Fruit fly (Drosophila melanogaster) whole organism, embryonic: ENCODE data around the gene witty.

Experiments used
- CG10321 ChIP-seq: fragments of 200-800 bp; sonication (Bioruptor generic); IDR thresholded peaks from 2 replicates; pipeline ENCODE4 v1.3.6; 2022; ENCODE audit warnings: missing biosample characterization, missing genetic modification characterization
- CG10366 ChIP-seq: fragments of 200-800 bp; sonication (Bioruptor generic); IDR thresholded peaks from 2 replicates; pipeline ENCODE4 v1.3.6; 2022; ENCODE audit warnings: missing biosample characterization, missing genetic modification characterization
- CG14667 ChIP-seq: fragments of 200-800 bp; sonication (Bioruptor generic); IDR thresholded peaks from 2 replicates; pipeline ENCODE4 v1.3.6; 2022; ENCODE audit warnings: missing biosample characterization, missing genetic modification characterization
- CG16779 ChIP-seq: fragments of 200-800 bp; sonication (Bioruptor generic); IDR thresholded peaks from 2 replicates; pipeline ENCODE4 v1.3.6; 2022; ENCODE audit warnings: missing biosample characterization, missing genetic modification characterization
- CG18262 ChIP-seq: fragments of 200-800 bp; optimal IDR thresholded peaks from 3 replicates; lab custom pipeline; 2019; ENCODE audit warnings: missing biosample characterization, mild to moderate bottlenecking, missing genetic modification characterization, moderate library complexity
- CG2120 ChIP-seq: fragments of 200-800 bp; sonication (Bioruptor generic); optimal IDR thresholded peaks from 3 replicates; lab custom pipeline; 2016; ENCODE audit warnings: missing biosample characterization, missing genetic modification characterization
- CG31224 ChIP-seq: fragments of 200-800 bp; sonication (Bioruptor generic); IDR thresholded peaks from 2 replicates; pipeline ENCODE4 v1.3.6; 2022; ENCODE audit warnings: missing biosample characterization, missing genetic modification characterization
- CG31388 ChIP-seq: fragments of 200-800 bp; sonication (Bioruptor generic); optimal IDR thresholded peaks from 2 replicates; lab custom pipeline; 2016; ENCODE audit warnings: missing biosample characterization, missing genetic modification characterization
- CG3838 ChIP-seq: fragments of 200-800 bp; sonication (Bioruptor generic); optimal IDR thresholded peaks from 3 replicates; lab custom pipeline; 2016; ENCODE audit warnings: missing biosample characterization, missing genetic modification characterization
- CG4360 ChIP-seq: fragments of 200-800 bp; sonication (Bioruptor generic); IDR thresholded peaks from 2 replicates; pipeline ENCODE4 v1.3.6; 2022; ENCODE audit warnings: missing biosample characterization, missing genetic modification characterization
- CG7271 ChIP-seq: fragments of 200-800 bp; sonication (Bioruptor generic); optimal IDR thresholded peaks from 2 replicates; lab custom pipeline; 2018; ENCODE audit warnings: missing biosample characterization, mild to moderate bottlenecking, missing genetic modification characterization, moderate library complexity
- CG7839 ChIP-seq: fragments of 200-800 bp; sonication (Bioruptor generic); optimal IDR thresholded peaks from 3 replicates; lab custom pipeline; 2018; ENCODE audit warnings: missing biosample characterization, mild to moderate bottlenecking, missing genetic modification characterization, moderate library complexity
- CG8281 ChIP-seq: fragments of 200-800 bp; sonication (Bioruptor generic); optimal IDR thresholded peaks from 2 replicates; lab custom pipeline; 2018; ENCODE audit warnings: missing biosample characterization, mild to moderate bottlenecking, missing genetic modification characterization, moderate library complexity
- CG8478 ChIP-seq: fragments of >200 bp; optimal IDR thresholded peaks from 2 replicates; lab custom pipeline; 2018
- CG9215 ChIP-seq: fragments of 200-800 bp; sonication (Bioruptor generic); IDR thresholded peaks from 2 replicates; pipeline ENCODE4 v1.3.6; 2022; ENCODE audit warnings: missing biosample characterization, missing genetic modification characterization
- CG9609 ChIP-seq: fragments of 200-800 bp; sonication (Bioruptor generic); optimal IDR thresholded peaks from 3 replicates; lab custom pipeline; 2016; ENCODE audit warnings: missing biosample characterization, missing genetic modification characterization
- CG9932 ChIP-seq: fragments of 200-800 bp; sonication (Bioruptor generic); IDR thresholded peaks from 2 replicates; pipeline ENCODE4 v1.3.6; 2022; ENCODE audit warnings: missing biosample characterization, missing genetic modification characterization
- Dad ChIP-seq: fragments of 200-800 bp; sonication (Bioruptor generic); optimal IDR thresholded peaks from 3 replicates; lab custom pipeline; 2016; ENCODE audit warnings: missing biosample characterization, missing genetic modification characterization
- Dll ChIP-seq: fragments of 200-800 bp; sonication (Bioruptor generic); IDR thresholded peaks from 4 replicates; pipeline ENCODE4 v1.3.6; 2022; ENCODE audit warnings: missing biosample characterization, missing genetic modification characterization; ENCODE audit not compliant: partially characterized antibody
- Fer2 ChIP-seq: fragments of 200-800 bp; sonication (Bioruptor generic); optimal IDR thresholded peaks from 2 replicates; lab custom pipeline; 2018; ENCODE audit warnings: missing biosample characterization, mild to moderate bottlenecking, missing genetic modification characterization, moderate library complexity
- Lpt ChIP-seq: fragments of >200 bp; optimal IDR thresholded peaks from 2 replicates; lab custom pipeline; 2018; ENCODE audit warnings: missing biosample characterization, missing genetic modification characterization
- Myb ChIP-seq: fragments of 200-800 bp; sonication (Bioruptor generic); optimal IDR thresholded peaks from 2 replicates; lab custom pipeline; 2016; ENCODE audit warnings: missing biosample characterization, missing genetic modification characterization
- Nf-YB ChIP-seq: fragments of 200-800 bp; sonication (Bioruptor generic); optimal IDR thresholded peaks from 3 replicates; lab custom pipeline; 2019; ENCODE audit warnings: missing biosample characterization, mild to moderate bottlenecking, missing genetic modification characterization, moderate library complexity
- Rx ChIP-seq: fragments of 200-800 bp; sonication (Bioruptor generic); IDR thresholded peaks from 2 replicates; pipeline ENCODE4 v1.3.6; 2022; ENCODE audit warnings: missing biosample characterization, missing genetic modification characterization
- Scr ChIP-seq: fragments of 200-800 bp; sonication (Bioruptor generic); IDR thresholded peaks from 2 replicates; pipeline ENCODE4 v1.3.6; 2022; ENCODE audit warnings: missing biosample characterization, missing genetic modification characterization; ENCODE audit not compliant: partially characterized antibody
- Usf ChIP-seq: fragments of 200-800 bp; sonication (Bioruptor generic); optimal IDR thresholded peaks from 2 replicates; lab custom pipeline; 2017; ENCODE audit warnings: missing genotype, missing biosample characterization, missing genetic modification characterization
- Xbp1 ChIP-seq: fragments of 200-800 bp; sonication (Bioruptor generic); optimal IDR thresholded peaks from 3 replicates; lab custom pipeline; 2016; ENCODE audit warnings: missing biosample characterization, mild to moderate bottlenecking, missing genetic modification characterization
- ash1 ChIP-seq: fragments of 200-800 bp; sonication (Bioruptor generic); optimal IDR thresholded peaks from 2 replicates; lab custom pipeline; 2018; ENCODE audit warnings: missing biosample characterization, mild to moderate bottlenecking, missing genetic modification characterization
- btn ChIP-seq: fragments of 200-800 bp; sonication (Bioruptor generic); optimal IDR thresholded peaks from 2 replicates; lab custom pipeline; 2016; ENCODE audit warnings: missing biosample characterization, missing genetic modification characterization
- cg ChIP-seq: fragments of 200-800 bp; sonication (Bioruptor generic); optimal IDR thresholded peaks from 3 replicates; lab custom pipeline; 2019; ENCODE audit warnings: missing biosample characterization, mild to moderate bottlenecking, missing genetic modification characterization, moderate library complexity
- dm ChIP-seq: fragments of 200-800 bp; sonication (Bioruptor generic); optimal IDR thresholded peaks from 3 replicates; lab custom pipeline; 2016; ENCODE audit warnings: missing biosample characterization, missing genetic modification characterization
- dmrt99B ChIP-seq: fragments of 200-800 bp; sonication (Bioruptor generic); optimal IDR thresholded peaks from 2 replicates; lab custom pipeline; 2018; ENCODE audit warnings: missing biosample characterization, mild to moderate bottlenecking, missing genetic modification characterization, moderate library complexity
- dysf ChIP-seq: fragments of 200-800 bp; sonication (Bioruptor generic); IDR thresholded peaks from 3 replicates; pipeline ENCODE4 v1.3.6; 2022; ENCODE audit warnings: missing biosample characterization, missing genetic modification characterization
- eyg ChIP-seq: fragments of 200-800 bp; sonication (Bioruptor generic); optimal IDR thresholded peaks from 3 replicates; lab custom pipeline; 2016; ENCODE audit warnings: missing biosample characterization, missing genetic modification characterization
- gce ChIP-seq: fragments of 200-800 bp; sonication (Bioruptor generic); IDR thresholded peaks from 3 replicates; pipeline ENCODE4 v1.3.6; 2022; ENCODE audit warnings: missing biosample characterization, missing genetic modification characterization
- grau ChIP-seq: fragments of 200-800 bp; optimal IDR thresholded peaks from 3 replicates; lab custom pipeline; 2019; ENCODE audit warnings: missing biosample characterization, mild to moderate bottlenecking, missing genetic modification characterization, moderate library complexity
- gsb ChIP-seq: fragments of 200-800 bp; sonication (Bioruptor generic); IDR thresholded peaks from 2 replicates; pipeline ENCODE4 v1.3.6; 2022; ENCODE audit warnings: missing biosample characterization, missing genetic modification characterization
- her ChIP-seq: fragments of 200-800 bp; sonication (Bioruptor generic); optimal IDR thresholded peaks from 2 replicates; lab custom pipeline; 2016; ENCODE audit warnings: missing biosample characterization, missing genetic modification characterization
- kay ChIP-seq: fragments of 200-800 bp; sonication (Bioruptor generic); optimal IDR thresholded peaks from 2 replicates; lab custom pipeline; 2016; ENCODE audit warnings: missing biosample characterization, missing genetic modification characterization
- mld ChIP-seq: fragments of 200-800 bp; sonication (Bioruptor generic); IDR thresholded peaks from 3 replicates; pipeline ENCODE4 v1.3.6; 2022; ENCODE audit warnings: missing biosample characterization, missing genetic modification characterization; ENCODE audit not compliant: partially characterized antibody
- nmo ChIP-seq: fragments of 200-800 bp; sonication (Bioruptor generic); optimal IDR thresholded peaks from 2 replicates; lab custom pipeline; 2018; ENCODE audit warnings: missing biosample characterization, mild to moderate bottlenecking, missing genetic modification characterization, moderate library complexity
- row ChIP-seq: fragments of 200-800 bp; sonication (Bioruptor generic); IDR thresholded peaks from 3 replicates; pipeline ENCODE4 v1.3.6; 2022; ENCODE audit warnings: missing biosample characterization, missing genetic modification characterization
- shn ChIP-seq: fragments of 200-800 bp; sonication (Bioruptor generic); optimal IDR thresholded peaks from 3 replicates; lab custom pipeline; 2016; ENCODE audit warnings: missing biosample characterization, missing genetic modification characterization
- sob ChIP-seq: fragments of 200-800 bp; sonication (Bioruptor generic); IDR thresholded peaks from 2 replicates; pipeline ENCODE4 v1.3.6; 2022; ENCODE audit warnings: missing biosample characterization, missing genetic modification characterization
- sqz ChIP-seq: fragments of 200-800 bp; sonication (Bioruptor generic); optimal IDR thresholded peaks from 3 replicates; lab custom pipeline; 2018; ENCODE audit warnings: missing biosample characterization, mild to moderate bottlenecking, missing genetic modification characterization
- ssp ChIP-seq: fragments of 200-800 bp; sonication (Bioruptor generic); IDR thresholded peaks from 2 replicates; pipeline ENCODE4 v1.3.6; 2022; ENCODE audit warnings: missing biosample characterization, missing genetic modification characterization
- sug ChIP-seq: fragments of 200-800 bp; optimal IDR thresholded peaks from 2 replicates; lab custom pipeline; 2019; ENCODE audit warnings: missing biosample characterization, mild to moderate bottlenecking, missing genetic modification characterization, moderate library complexity
- ttk ChIP-seq: fragments of 200-800 bp; sonication (Bioruptor generic); IDR thresholded peaks from 2 replicates; pipeline ENCODE4 v2.1.2; 2022; ENCODE audit warnings: missing biosample characterization, missing genetic modification characterization
- twi ChIP-seq: fragments of 200-800 bp; optimal IDR thresholded peaks from 2 replicates; lab custom pipeline; 2019; ENCODE audit warnings: missing biosample characterization, mild to moderate bottlenecking, missing genetic modification characterization, moderate library complexity
- wdn ChIP-seq: fragments of 200-800 bp; sonication (Bioruptor generic); IDR thresholded peaks from 2 replicates; pipeline ENCODE4 v1.3.6; 2022; ENCODE audit warnings: missing biosample characterization, missing genetic modification characterization
- zen2 ChIP-seq: fragments of 200-800 bp; sonication (Bioruptor generic); IDR thresholded peaks from 3 replicates; pipeline ENCODE4 v1.3.6; 2022; ENCODE audit warnings: missing biosample characterization, missing genetic modification characterization; ENCODE audit not compliant: partially characterized antibody

witty gene

DNA sequence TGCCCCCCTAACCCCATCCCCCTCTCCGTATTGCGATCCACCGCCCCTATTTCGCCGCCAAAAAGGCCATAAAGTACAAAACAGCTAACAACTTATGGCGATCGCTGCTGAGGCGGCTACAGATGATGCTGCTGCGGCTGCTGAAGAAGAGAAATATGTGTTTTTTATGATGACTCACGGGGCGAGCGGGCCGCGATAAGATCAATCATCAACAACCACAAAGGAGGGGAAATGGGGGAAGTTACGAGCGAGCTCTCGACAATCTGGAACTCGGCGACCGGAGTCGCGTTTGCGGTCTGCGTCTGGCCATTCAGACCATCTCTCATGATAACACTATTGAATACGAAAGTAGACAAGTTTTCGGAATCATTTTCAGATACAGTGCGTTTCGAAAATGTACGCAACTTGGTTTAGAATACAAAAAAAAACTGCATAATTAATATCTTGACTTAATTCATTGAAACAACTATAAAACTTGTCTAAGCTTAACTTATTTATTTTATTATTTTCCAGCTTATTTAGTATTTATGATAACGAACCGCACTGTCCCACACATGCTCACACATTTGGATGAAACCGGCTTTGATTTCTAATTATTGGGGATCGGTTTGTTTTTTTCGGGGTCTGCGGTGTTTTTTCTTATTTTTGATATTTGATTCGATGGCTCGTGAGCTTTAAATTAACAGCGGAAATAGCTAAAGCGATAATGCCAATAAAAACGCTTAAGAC is 45.8 kb upstream of the witty start (continued):
- TF ChIP-seq CG3838: peak; percentile 77
- peak; percentile 80 for TF ChIP-seq CG7271 (tag; lab: Kevin White, UChicago)
- TF ChIP-seq dm: peak; percentile 88
- TF ChIP-seq CG9932: peak; percentile 97
- TF ChIP-seq dysf (GFP tag; lab: Robert Waterston, UW): peak; percentile 98
- TF ChIP-seq gsb: peak; percentile 93
- peak; percentile 87 for TF ChIP-seq her (GFP tag; lab: Kevin White, UChicago)
- peak; percentile 94 for TF ChIP-seq Xbp1 (GFP tag; lab: Kevin White, UChicago)
- TF ChIP-seq Usf (GFP tag; lab: Kevin White, UChicago): peak; percentile 81
- TF ChIP-seq CG8478 (lab: Kevin White, UChicago): no peak
- TF ChIP-seq CG10366 (GFP tag; lab: Robert Waterston, UW): peak; percentile 96
- TF ChIP-seq gce: peak; percentile 97
- peak; percentile 95 for TF ChIP-seq ttk (GFP tag; lab: Robert Waterston, UW)
- peak; percentile 97 for TF ChIP-seq wdn
- TF ChIP-seq CG18262: peak; percentile 97
- peak; percentile 40 for TF ChIP-seq cg
- TF ChIP-seq ash1 (GFP tag; lab: Kevin White, UChicago): peak; percentile 69
- peak; percentile 82 for TF ChIP-seq CG4360 (GFP tag; lab: Robert Waterston, UW)
- TF ChIP-seq btn (GFP tag; lab: Kevin White, UChicago): peak; percentile 84
- peak; percentile 93 for TF ChIP-seq twi
- TF ChIP-seq CG9215: peak; percentile 92
- TF ChIP-seq zen2 (GFP tag; lab: Robert Waterston, UW): no peak
- peak; percentile 97 for TF ChIP-seq CG7839
- TF ChIP-seq Lpt: no peak
- peak; percentile 94 for TF ChIP-seq CG31224 (GFP tag; lab: Robert Waterston, UW)
- TF ChIP-seq grau: peak; percentile 95
- TF ChIP-seq shn (GFP tag; lab: Kevin White, UChicago): peak; percentile 71
- TF ChIP-seq Dad (GFP tag; lab: Kevin White, UChicago): peak; percentile 92
- peak; percentile 98 for TF ChIP-seq row
- TF ChIP-seq sob (GFP tag; lab: Robert Waterston, UW): peak; percentile 98
- no peak for TF ChIP-seq mld (GFP tag; lab: Robert Waterston, UW)
- peak; percentile 96 for TF ChIP-seq kay (GFP tag; lab: Kevin White, UChicago)
- peak; percentile 90 for TF ChIP-seq ssp (GFP tag; lab: Robert Waterston, UW)
- TF ChIP-seq Fer2: peak; percentile 93
- peak; percentile 87 for TF ChIP-seq CG16779
- peak; percentile 91 for TF ChIP-seq Rx (GFP tag; lab: Robert Waterston, UW)
- peak; percentile 84 for TF ChIP-seq Nf-YB
- TF ChIP-seq CG31388 (GFP tag; lab: Kevin White, UChicago): peak; percentile 76
- peak; percentile 85 for TF ChIP-seq eyg
- peak; percentile 85 for TF ChIP-seq CG8281 (tag; lab: Kevin White, UChicago)
- TF ChIP-seq CG10321 (GFP tag; lab: Robert Waterston, UW): peak; percentile 73; the same call in 1 of the 2 replicates
- TF ChIP-seq sug (tag; lab: Kevin White, UChicago): peak; percentile 93
- 0 out of 4 replicates have a peak, but pooled peaks have one; percentile 20 for TF ChIP-seq Dll (GFP tag; lab: Robert Waterston, UW)
- TF ChIP-seq nmo: peak; percentile 96
- TF ChIP-seq CG14667 (GFP tag; lab: Robert Waterston, UW): peak; percentile 94
- peak; percentile 97 for TF ChIP-seq CG2120 (GFP tag; lab: Kevin White, UChicago)
- peak; percentile 85 for TF ChIP-seq CG9609 (GFP tag; lab: Kevin White, UChicago)
- TF ChIP-seq Scr: no peak
- peak; percentile 96 for TF ChIP-seq sqz (GFP tag; lab: Kevin White, UChicago)
- TF ChIP-seq dmrt99B (tag; lab: Kevin White, UChicago): peak; percentile 97
- peak; percentile 79 for TF ChIP-seq Myb (GFP tag; lab: Kevin White, UChicago)
